Worm (Caenorhabditis elegans) whole organism, young adult: Measurements from ENCODE around the gene T03E6.9.
A peak's percentile ranks its signal among the peaks of the same experiment; 100 is the strongest.

Experiments used
- B0019.2 ChIP-seq: fragments of 200-800 bp; sonication (Bioruptor generic); conservative IDR thresholded peaks from 2 replicates; pipeline ENCODE4 v1.3.6; 2022; ENCODE audit warnings: missing genetic modification reagents, missing genetic modification characterization, missing compliant biosample characterization
- B0336.3 ChIP-seq: fragments of 200-800 bp; sonication (Bioruptor generic); IDR thresholded peaks from 2 replicates; pipeline ENCODE4 v1.3.6; 2022; ENCODE audit warnings: missing genetic modification characterization, missing compliant biosample characterization
- D2030.7 ChIP-seq: fragments of 200-800 bp; sonication (Bioruptor generic); IDR thresholded peaks from 2 replicates; pipeline ENCODE4 v1.3.6; 2022; ENCODE audit warnings: missing genetic modification reagents, missing genetic modification characterization, missing compliant biosample characterization
- F10E7.11 ChIP-seq: sonication (generic microtip); optimal IDR thresholded peaks from 2 replicates; lab custom pipeline; 2017; ENCODE audit warnings: mild to moderate bottlenecking, missing genetic modification characterization, moderate library complexity, missing compliant biosample characterization
- K11D2.4 ChIP-seq: fragments of 200-800 bp; sonication (Bioruptor generic); IDR thresholded peaks from 2 replicates; pipeline ENCODE4 v1.3.6; 2022; ENCODE audit warnings: missing genetic modification reagents, missing genetic modification characterization, missing compliant biosample characterization
- Y53F4B.3 ChIP-seq: fragments of 200-800 bp; sonication (Bioruptor generic); IDR thresholded peaks from 2 replicates; pipeline ENCODE4 v1.3.6; 2022; ENCODE audit warnings: missing genetic modification reagents, missing genetic modification characterization, missing compliant biosample characterization
- Y79H2A.3 ChIP-seq: fragments of 200-800 bp; sonication (Bioruptor generic); conservative IDR thresholded peaks from 2 replicates; pipeline ENCODE4 v1.3.6; 2022; ENCODE audit warnings: missing genetic modification reagents, missing genetic modification characterization, missing compliant biosample characterization
- Y95B8A.8 ChIP-seq: fragments of 200-800 bp; sonication (Bioruptor generic); IDR thresholded peaks from 2 replicates; pipeline ENCODE4 v1.3.6; 2022; ENCODE audit warnings: missing genetic modification reagents, missing genetic modification characterization, missing compliant biosample characterization
- akir-1 ChIP-seq: fragments of 200-800 bp; sonication (Bioruptor generic); optimal IDR thresholded peaks from 2 replicates; lab custom pipeline; 2018; ENCODE audit warnings: mild to moderate bottlenecking, missing genetic modification characterization, moderate library complexity, missing compliant biosample characterization
- ama-1 ChIP-seq, 3 experiments: fragments of 150-350 bp in 1 of 3; sonication (generic microtip) in 2 of 3; optimal IDR thresholded peaks; 2 replicates each; lab custom pipeline; 2014 to 2018; ENCODE audit warnings: missing biosample characterization in 2 of 3, missing genetic modification characterization in 2 of 3, missing genetic modification reagents in 2 of 3
- aptf-3 ChIP-seq: fragments of 200-800 bp; sonication (Bioruptor generic); IDR thresholded peaks from 2 replicates; pipeline ENCODE4 v1.3.6; 2022; ENCODE audit warnings: missing genetic modification characterization, missing compliant biosample characterization
- athp-1 ChIP-seq: sonication (generic microtip); optimal IDR thresholded peaks from 2 replicates; lab custom pipeline; 2017; ENCODE audit warnings: mild to moderate bottlenecking, missing genetic modification characterization, missing compliant biosample characterization
- bed-1 ChIP-seq: fragments of 200-800 bp; sonication (Bioruptor generic); IDR thresholded peaks from 2 replicates; pipeline ENCODE4 v1.3.6; 2022; ENCODE audit warnings: missing genetic modification reagents, missing genetic modification characterization, missing compliant biosample characterization
- bed-2 ChIP-seq: fragments of 200-800 bp; sonication (Bioruptor generic); IDR thresholded peaks from 2 replicates; pipeline ENCODE4 v1.3.6; 2022; ENCODE audit warnings: missing genetic modification reagents, missing genetic modification characterization, missing compliant biosample characterization
- cebp-2 ChIP-seq: fragments of 200-800 bp; sonication (Bioruptor generic); IDR thresholded peaks from 2 replicates; pipeline ENCODE4 v1.3.6; 2022; ENCODE audit warnings: missing genetic modification characterization, missing compliant biosample characterization
- ceh-100 ChIP-seq: fragments of 200-800 bp; sonication (Bioruptor generic); IDR thresholded peaks from 2 replicates; pipeline ENCODE4 v1.3.6; 2022; ENCODE audit warnings: missing genetic modification reagents, missing genetic modification characterization, missing compliant biosample characterization
- ceh-40 ChIP-seq: fragments of 200-800 bp; sonication (Bioruptor generic); IDR thresholded peaks from 2 replicates; pipeline ENCODE4 v1.3.6; 2022; ENCODE audit warnings: missing genetic modification characterization, missing compliant biosample characterization
- ceh-79 ChIP-seq: sonication (generic microtip); optimal IDR thresholded peaks from 2 replicates; lab custom pipeline; 2017; ENCODE audit warnings: mild to moderate bottlenecking, missing genetic modification characterization, missing compliant biosample characterization
- egl-18 ChIP-seq: fragments of 200-800 bp; sonication (Bioruptor generic); IDR thresholded peaks from 2 replicates; pipeline ENCODE4 v1.3.6; 2022; ENCODE audit warnings: missing genetic modification reagents, missing genetic modification characterization, missing compliant biosample characterization
- ekl-4 ChIP-seq: fragments of 200-800 bp; sonication (Bioruptor generic); IDR thresholded peaks from 2 replicates; pipeline ENCODE4 v1.3.6; 2022; ENCODE audit warnings: missing genetic modification reagents, missing genetic modification characterization, missing compliant biosample characterization
- ets-4 ChIP-seq: fragments of 200-800 bp; sonication (Bioruptor generic); optimal IDR thresholded peaks from 2 replicates; lab custom pipeline; 2018; ENCODE audit warnings: mild to moderate bottlenecking, missing genetic modification characterization, missing compliant biosample characterization
- hlh-12 ChIP-seq: sonication (generic microtip); optimal IDR thresholded peaks from 2 replicates; lab custom pipeline; 2016; ENCODE audit warnings: missing genetic modification characterization, missing compliant biosample characterization
- hmg-1.2 ChIP-seq: fragments of 200-800 bp; sonication (Bioruptor generic); IDR thresholded peaks from 2 replicates; pipeline ENCODE4 v1.3.6; 2022; ENCODE audit warnings: missing genetic modification reagents, missing genetic modification characterization, missing compliant biosample characterization
- hmg-20 ChIP-seq: fragments of 200-800 bp; sonication (Bioruptor generic); IDR thresholded peaks from 2 replicates; pipeline ENCODE4 v1.3.6; 2022; ENCODE audit warnings: missing genetic modification reagents, missing genetic modification characterization, missing compliant biosample characterization
- let-607 ChIP-seq, 2 experiments: fragments of 200-800 bp in 1 of 2; sonication (Bioruptor generic) in 1 of 2; sonication (generic microtip) in 1 of 2; optimal IDR thresholded peaks; 2 replicates each; lab custom pipeline; 2016 to 2018; ENCODE audit warnings: mild to moderate bottlenecking in 2 of 2, missing compliant biosample characterization in 2 of 2, missing genetic modification characterization in 2 of 2, moderate library complexity in 2 of 2, missing genotype in 1 of 2
- lin-35 ChIP-seq, 3 experiments: fragments of 150-350 bp in 2 of 3; sonication (generic microtip) in 1 of 3; optimal IDR thresholded peaks; 2 replicates each; lab custom pipeline; 2014 to 2018; ENCODE audit warnings: missing biosample characterization in 3 of 3, missing genetic modification characterization in 3 of 3, missing genetic modification reagents in 3 of 3
- madf-10 ChIP-seq: sonication (generic microtip); optimal IDR thresholded peaks from 2 replicates; lab custom pipeline; 2016; ENCODE audit warnings: mild to moderate bottlenecking, missing genetic modification characterization, missing compliant biosample characterization
- madf-8 ChIP-seq: fragments of 200-800 bp; sonication (Bioruptor generic); conservative IDR thresholded peaks from 2 replicates; pipeline ENCODE4 v1.3.6; 2022; ENCODE audit warnings: missing genetic modification reagents, missing genetic modification characterization, missing compliant biosample characterization
- mcd-1 ChIP-seq: fragments of 200-800 bp; sonication (Bioruptor generic); IDR thresholded peaks from 2 replicates; pipeline ENCODE4 v1.3.6; 2022; ENCODE audit warnings: missing genetic modification reagents, missing genetic modification characterization, missing compliant biosample characterization
- mxl-1 ChIP-seq: sonication (generic microtip); optimal IDR thresholded peaks from 2 replicates; lab custom pipeline; 2016; ENCODE audit warnings: missing genetic modification characterization, missing compliant biosample characterization
- nfya-1 ChIP-seq: sonication (generic microtip); optimal IDR thresholded peaks from 2 replicates; lab custom pipeline; 2017; ENCODE audit warnings: antibody characterized with exemption, missing compliant biosample characterization, missing genetic modification characterization, borderline replicate concordance; ENCODE audit not compliant: insufficient read depth
- nfyb-1 ChIP-seq: fragments of 200-800 bp; sonication (Bioruptor generic); IDR thresholded peaks from 2 replicates; pipeline ENCODE4 v1.3.6; 2022; ENCODE audit warnings: missing genetic modification reagents, missing genetic modification characterization, missing compliant biosample characterization
- nhr-80 ChIP-seq: sonication (generic microtip); optimal IDR thresholded peaks from 2 replicates; lab custom pipeline; 2016; ENCODE audit warnings: missing genetic modification characterization, missing compliant biosample characterization
- nhr-90 ChIP-seq: sonication (generic microtip); optimal IDR thresholded peaks from 2 replicates; lab custom pipeline; 2016; ENCODE audit warnings: missing genotype, mild to moderate bottlenecking, missing genetic modification characterization, missing compliant biosample characterization
- pbrm-1 ChIP-seq: fragments of 200-800 bp; sonication (Bioruptor generic); IDR thresholded peaks from 2 replicates; pipeline ENCODE4 v1.3.6; 2022; ENCODE audit warnings: missing genetic modification reagents, missing genetic modification characterization, missing compliant biosample characterization
- pha-4 ChIP-seq: fragments of 150-350 bp; sonication (generic microtip); optimal IDR thresholded peaks from 2 replicates; lab custom pipeline; 2014; ENCODE audit warnings: missing biosample characterization, missing genetic modification reagents, missing genetic modification characterization
- repo-1 ChIP-seq: sonication (generic microtip); optimal IDR thresholded peaks from 2 replicates; lab custom pipeline; 2017; ENCODE audit warnings: mild to moderate bottlenecking, missing genetic modification characterization, missing compliant biosample characterization
- sdz-38 ChIP-seq: sonication (generic microtip); optimal IDR thresholded peaks from 2 replicates; lab custom pipeline; 2016; ENCODE audit warnings: missing genotype, missing genetic modification characterization, missing compliant biosample characterization
- tlf-1 ChIP-seq: fragments of 200-800 bp; sonication (Bioruptor generic); optimal IDR thresholded peaks from 2 replicates; lab custom pipeline; 2018; ENCODE audit warnings: mild to moderate bottlenecking, missing genetic modification characterization, missing compliant biosample characterization
- unc-62 ChIP-seq: fragments of 150-350 bp; optimal IDR thresholded peaks from 2 replicates; lab custom pipeline; 2014; ENCODE audit warnings: missing biosample characterization, missing genetic modification reagents, missing genetic modification characterization
- xnd-1 ChIP-seq: sonication (generic microtip); optimal IDR thresholded peaks from 2 replicates; lab custom pipeline; 2016; ENCODE audit warnings: missing genotype, missing genetic modification reagents, missing genetic modification characterization, missing compliant biosample characterization
- zfh-2 ChIP-seq: fragments of 200-800 bp; sonication (Bioruptor generic); conservative IDR thresholded peaks from 2 replicates; pipeline ENCODE4 v1.3.6; 2022; ENCODE audit warnings: missing genetic modification reagents, missing genetic modification characterization, missing compliant biosample characterization
- ztf-18 ChIP-seq: sonication (generic microtip); optimal IDR thresholded peaks from 2 replicates; lab custom pipeline; 2016; ENCODE audit warnings: missing genotype, mild to moderate bottlenecking, missing genetic modification characterization, missing compliant biosample characterization
- ztf-26 ChIP-seq: sonication (generic microtip); optimal IDR thresholded peaks from 2 replicates; lab custom pipeline; 2017; ENCODE audit warnings: missing genetic modification characterization, missing compliant biosample characterization

The T03E6.9 gene

DNA sequence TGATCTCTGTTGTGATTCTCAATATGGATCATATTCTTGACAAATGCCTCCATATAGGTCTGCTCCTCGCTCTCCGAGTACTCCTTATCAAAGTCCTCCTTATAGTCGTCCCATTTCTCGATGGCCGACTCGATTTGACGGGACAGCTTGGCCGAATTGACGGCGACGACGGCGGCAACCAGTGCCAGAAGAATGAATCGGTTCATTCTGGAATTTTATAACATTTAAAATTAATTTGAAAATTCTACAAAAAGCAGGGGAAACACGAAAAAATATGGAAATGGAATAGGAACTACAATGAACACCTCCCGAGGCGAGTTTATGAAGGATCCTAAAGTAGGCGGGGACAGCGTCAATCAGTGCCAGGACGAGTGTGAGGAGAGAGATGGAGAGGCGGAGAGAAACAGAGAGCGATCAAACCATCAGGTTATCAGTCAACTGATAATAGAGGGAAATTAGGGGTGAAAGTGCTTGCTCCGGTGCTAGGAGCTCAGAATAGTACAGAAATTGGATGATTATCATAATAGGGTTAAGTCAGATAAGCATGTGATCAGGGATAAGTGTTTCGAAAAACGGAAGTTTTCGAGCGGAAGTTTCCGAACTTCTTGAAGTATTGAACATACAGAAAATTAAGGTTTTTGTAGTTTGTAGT is 5.3 kb downstream of the T03E6.9 start, which contains the start of gene cpl-1 (continued):
- TF ChIP-seq let-607 (tag; optimal IDR thresholded peaks at IDR 0.05; lab: Kevin White, UChicago) (peak in 1 of 2 experiments; percentile 30), sdz-38 (tag; lab: Kevin White, UChicago) (peak; percentile 47), nfyb-1 (0 out of 2 replicates have a peak, but pooled peaks have one; percentile 36)

DNA sequence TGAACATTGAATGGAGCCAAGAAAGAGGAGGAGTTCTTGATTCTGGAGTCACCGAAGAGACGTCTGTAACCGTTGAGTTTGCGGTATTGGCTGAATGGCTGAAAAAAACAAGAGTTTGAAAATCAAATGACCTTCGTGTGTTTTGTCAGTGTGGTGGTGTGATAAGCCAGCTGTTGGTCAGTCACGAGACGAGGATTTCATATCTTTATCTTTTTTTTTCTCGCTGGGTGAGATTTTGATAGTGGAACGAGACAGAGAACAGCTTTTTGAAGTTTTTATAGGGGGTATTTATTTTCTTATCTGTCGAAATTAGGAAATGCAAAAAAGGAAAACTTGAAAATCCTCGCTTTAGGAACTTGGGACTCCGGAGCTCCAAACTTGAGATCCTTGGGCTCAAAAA is 6.0 kb downstream of the T03E6.9 start:
- TF ChIP-seq athp-1 (tag; lab: Kevin White, UChicago), result no peak
- no peak for TF ChIP-seq sdz-38 (tag; lab: Kevin White, UChicago)
- no peak for TF ChIP-seq zfh-2 (GFP tag; lab: Robert Waterston, UW)
- TF ChIP-seq ztf-18 (tag; lab: Kevin White, UChicago), result no peak
- TF ChIP-seq D2030.7, result no peak
- no peak for TF ChIP-seq hlh-12 (tag; lab: Kevin White, UChicago)
- TF ChIP-seq pha-4 (tag; lab: Kevin White, UChicago), result no peak
- no peak for TF ChIP-seq madf-8 (GFP tag; lab: Robert Waterston, UW)
- peak; percentile 25; the same call in 1 of the 2 replicates for TF ChIP-seq pbrm-1 (GFP tag; lab: Robert Waterston, UW)
- no peak for TF ChIP-seq cebp-2 (GFP tag; lab: Robert Waterston, UW)
- TF ChIP-seq nhr-80 (tag; lab: Kevin White, UChicago), result peak; percentile 20
- TF ChIP-seq nhr-90 (tag; lab: Kevin White, UChicago), result no peak
- no peak for TF ChIP-seq ztf-26
- TF ChIP-seq B0336.3 (GFP tag; lab: Robert Waterston, UW), result no peak
- TF ChIP-seq K11D2.4, result 0 out of 2 replicates have a peak, but pooled peaks have one; percentile 8
- no peak for TF ChIP-seq nfya-1 (tag; lab: Kevin White, UChicago)
- no peak for TF ChIP-seq ekl-4 (GFP tag; lab: Robert Waterston, UW)
- TF ChIP-seq unc-62 (GFP tag; lab: Kevin White, UChicago), result no peak
- no peak for TF ChIP-seq hmg-1.2
- no peak for TF ChIP-seq Y79H2A.3 (GFP tag; lab: Robert Waterston, UW)
- no peak for TF ChIP-seq egl-18
- TF ChIP-seq B0019.2 (GFP tag; lab: Robert Waterston, UW), result no peak
- TF ChIP-seq lin-35 (GFP tag; optimal IDR thresholded peaks at IDR 0.05; lab: Kevin White, UChicago), result no peak
- no peak for TF ChIP-seq akir-1
- TF ChIP-seq madf-10, result no peak
- no peak for TF ChIP-seq ets-4 (GFP tag; lab: Kevin White, UChicago)
- TF ChIP-seq xnd-1 (tag; lab: Kevin White, UChicago), result no peak

DNA sequence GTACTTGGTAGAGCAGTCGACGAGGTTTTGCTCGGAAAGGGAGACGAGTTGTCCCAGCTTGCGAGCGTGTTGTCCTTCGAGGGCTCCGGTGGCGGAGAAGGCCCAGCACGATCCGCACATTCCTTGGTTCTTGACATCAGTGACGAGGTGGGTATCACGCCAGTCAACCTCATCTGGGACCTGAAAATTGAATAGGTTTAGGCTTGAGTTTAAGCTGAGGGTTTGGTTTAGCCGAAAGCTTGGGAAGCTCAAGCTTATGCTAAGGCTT is 6.8 kb downstream of the T03E6.9 start:
- TF ChIP-seq hmg-1.2, result no peak
- no peak for TF ChIP-seq Y53F4B.3 (GFP tag; lab: Robert Waterston, UW)
- TF ChIP-seq K11D2.4, result no peak; the same call in 1 of the 2 replicates
- no peak for TF ChIP-seq ceh-79 (tag; lab: Kevin White, UChicago)
- no peak for TF ChIP-seq F10E7.11
- TF ChIP-seq ceh-100, result no peak
- no peak for TF ChIP-seq ztf-18 (tag; lab: Kevin White, UChicago)
- no peak for TF ChIP-seq tlf-1 (GFP tag; lab: Kevin White, UChicago)
- no peak for TF ChIP-seq mxl-1
- TF ChIP-seq ceh-40 (GFP tag; lab: Robert Waterston, UW), result no peak
- TF ChIP-seq B0019.2 (GFP tag; lab: Robert Waterston, UW), result no peak
- TF ChIP-seq nfyb-1, result no peak; the same call in 1 of the 2 replicates
- no peak for TF ChIP-seq nfya-1 (tag; lab: Kevin White, UChicago)
- peak; percentile 26; the same call in 1 of the 2 replicates for TF ChIP-seq mcd-1 (GFP tag; lab: Robert Waterston, UW)
- peak; percentile 38 for TF ChIP-seq repo-1 (tag; lab: Kevin White, UChicago)
- TF ChIP-seq hmg-20 (GFP tag; lab: Robert Waterston, UW), result no peak
- TF ChIP-seq let-607 (tag; optimal IDR thresholded peaks at IDR 0.05; lab: Kevin White, UChicago), result no peak
- no peak for TF ChIP-seq bed-2 (GFP tag; lab: Robert Waterston, UW)
- no peak for TF ChIP-seq bed-1 (GFP tag; lab: Robert Waterston, UW)
- no peak for TF ChIP-seq xnd-1 (tag; lab: Kevin White, UChicago)
- TF ChIP-seq aptf-3 (GFP tag; lab: Robert Waterston, UW), result no peak
- peak; percentile 44 for TF ChIP-seq Y95B8A.8 (GFP tag; lab: Robert Waterston, UW)
- TF ChIP-seq B0336.3 (GFP tag; lab: Robert Waterston, UW), result 0 out of 2 replicates have a peak, but pooled peaks have one; percentile 7
- TF ChIP-seq ekl-4 (GFP tag; lab: Robert Waterston, UW), result 0 out of 2 replicates have a peak, but pooled peaks have one; percentile 22
- no peak for TF ChIP-seq ama-1 (optimal IDR thresholded peaks at IDR 0.05; lab: Kevin White, UChicago)
- no peak for TF ChIP-seq ama-1 (GFP tag; optimal IDR thresholded peaks at IDR 0.05; lab: Kevin White, UChicago)
- no peak for TF ChIP-seq lin-35 (GFP tag; optimal IDR thresholded peaks at IDR 0.05; lab: Kevin White, UChicago)
